Worm (Caenorhabditis elegans): ENCODE data around the gene fbxa-73.

ce11 chrIII:2255522-2255921 is 2.3 kb downstream of the fbxa-73 start, which contains the start of gene fbxa-71:
- TF ChIP-seq nhr-77 (tag; optimal IDR thresholded peaks at IDR 0.05) = no peak
- no peak for TF ChIP-seq snpc-4 (tag; optimal IDR thresholded peaks at IDR 0.05)
- TF ChIP-seq nhr-28 (tag; optimal IDR thresholded peaks at IDR 0.05) = no peak
- no peak for TF ChIP-seq tbx-2 (tag; optimal IDR thresholded peaks at IDR 0.05)
- no peak for TF ChIP-seq lin-39 (tag; optimal IDR thresholded peaks at IDR 0.05)
- TF ChIP-seq aha-1 (tag; optimal IDR thresholded peaks at IDR 0.05) = no peak
- no peak for TF ChIP-seq nhr-71 (tag; optimal IDR thresholded peaks at IDR 0.05)
- TF ChIP-seq lin-15B (tag; optimal IDR thresholded peaks at IDR 0.05) = no peak

Measured in whole organism, L1 larva.